Fruit fly (Drosophila melanogaster) whole organism, embryonic: Measurements from ENCODE around the gene CG18765.

Experiments used
- BEAF-32 ChIP-seq: fragments of 200-800 bp; sonication (Bioruptor generic); optimal IDR thresholded peaks from 3 replicates; lab custom pipeline; 2017; ENCODE audit warnings: missing biosample characterization, missing genetic modification characterization, mild to moderate bottlenecking, moderate library complexity, missing genetic modification reagents
- CG1024 ChIP-seq: fragments of 200-800 bp; sonication (Bioruptor generic); IDR thresholded peaks from 2 replicates; pipeline ENCODE4 v1.3.6; 2022; ENCODE audit warnings: missing biosample characterization, missing genetic modification characterization
- CG11456 ChIP-seq: fragments of 200-800 bp; sonication (Bioruptor generic); IDR thresholded peaks from 3 replicates; pipeline ENCODE4 v1.3.6; 2022; ENCODE audit warnings: missing biosample characterization, missing genetic modification characterization
- CG11504 ChIP-seq: fragments of 200-800 bp; sonication (Bioruptor generic); optimal IDR thresholded peaks from 3 replicates; lab custom pipeline; 2019; ENCODE audit warnings: missing biosample characterization, mild to moderate bottlenecking, missing genetic modification characterization, moderate library complexity
- CG11560 ChIP-seq: fragments of 200-800 bp; sonication (Bioruptor generic); IDR thresholded peaks from 3 replicates; pipeline ENCODE4 v1.3.6; 2022; ENCODE audit warnings: missing biosample characterization, missing genetic modification characterization
- CG14014 ChIP-seq: fragments of 200-800 bp; sonication (Bioruptor generic); IDR thresholded peaks from 2 replicates; pipeline ENCODE4 v1.3.6; 2022; ENCODE audit warnings: missing biosample characterization, missing genetic modification characterization
- CG18262 ChIP-seq: fragments of 200-800 bp; optimal IDR thresholded peaks from 3 replicates; lab custom pipeline; 2019; ENCODE audit warnings: missing biosample characterization, mild to moderate bottlenecking, missing genetic modification characterization, moderate library complexity
- CG1832 ChIP-seq: fragments of 200-800 bp; sonication (Bioruptor generic); optimal IDR thresholded peaks from 2 replicates; lab custom pipeline; 2017; ENCODE audit warnings: missing biosample characterization, mild to moderate bottlenecking, missing genetic modification characterization, inconsistent platforms
- CG32767 ChIP-seq: fragments of 200-800 bp; sonication (Bioruptor generic); IDR thresholded peaks from 2 replicates; pipeline ENCODE4 v1.3.6; 2022; ENCODE audit warnings: missing biosample characterization, missing genetic modification characterization
- CG4404 ChIP-seq: fragments of 200-800 bp; sonication (Bioruptor generic); IDR thresholded peaks from 2 replicates; pipeline ENCODE4 v1.3.6; 2022; ENCODE audit warnings: missing biosample characterization, missing genetic modification characterization
- CG6654 ChIP-seq: fragments of 200-800 bp; sonication (Bioruptor generic); optimal IDR thresholded peaks from 2 replicates; lab custom pipeline; 2017; ENCODE audit warnings: missing biosample characterization, mild to moderate bottlenecking, missing genetic modification characterization
- CG7839 ChIP-seq: fragments of 200-800 bp; sonication (Bioruptor generic); optimal IDR thresholded peaks from 3 replicates; lab custom pipeline; 2018; ENCODE audit warnings: missing biosample characterization, mild to moderate bottlenecking, missing genetic modification characterization, moderate library complexity
- CG8478 ChIP-seq: fragments of >200 bp; optimal IDR thresholded peaks from 2 replicates; lab custom pipeline; 2018
- Deaf1 ChIP-seq: fragments of 200-800 bp; optimal IDR thresholded peaks from 3 replicates; lab custom pipeline; 2019; ENCODE audit warnings: missing biosample characterization, mild to moderate bottlenecking, missing genetic modification characterization, moderate library complexity
- ERR ChIP-seq: fragments of 200-800 bp; sonication (Bioruptor generic); optimal IDR thresholded peaks from 2 replicates; lab custom pipeline; 2016; ENCODE audit warnings: missing biosample characterization, missing genetic modification characterization
- Eip74EF ChIP-seq, 2 experiments: fragments of 200-800 bp in 1 of 2; fragments of >200 bp in 1 of 2; sonication (Bioruptor generic) in 1 of 2; optimal IDR thresholded peaks; 2 replicates each; lab custom pipeline; 2017 to 2019; ENCODE audit warnings: missing biosample characterization in 2 of 2, missing genetic modification characterization in 2 of 2, mild to moderate bottlenecking in 1 of 2, moderate library complexity in 1 of 2
- Elba2 ChIP-seq: fragments of 200-800 bp; sonication (Bioruptor generic); optimal IDR thresholded peaks from 3 replicates; lab custom pipeline; 2016; ENCODE audit warnings: missing biosample characterization, missing genetic modification characterization
- HLH4C ChIP-seq: fragments of 200-800 bp; sonication (Bioruptor generic); IDR thresholded peaks from 3 replicates; pipeline ENCODE4 v1.3.6; 2022; ENCODE audit warnings: missing biosample characterization, missing genetic modification characterization; ENCODE audit not compliant: partially characterized antibody
- Jarid2 ChIP-seq: fragments of 200-800 bp; sonication (Bioruptor generic); optimal IDR thresholded peaks from 3 replicates; lab custom pipeline; 2017; ENCODE audit warnings: mild to moderate bottlenecking, missing biosample characterization, missing genetic modification reagents, missing genetic modification characterization
- MBD-R2 ChIP-seq: fragments of 200-800 bp; sonication (Bioruptor generic); IDR thresholded peaks from 2 replicates; pipeline ENCODE4 v1.3.6; 2022; ENCODE audit warnings: missing biosample characterization, missing genetic modification characterization
- Nf-YA ChIP-seq: fragments of 200-800 bp; sonication (Bioruptor generic); IDR thresholded peaks from 2 replicates; pipeline ENCODE4 v1.3.6; 2022; ENCODE audit warnings: missing biosample characterization, missing genetic modification characterization
- Oli ChIP-seq: fragments of 200-800 bp; sonication (Bioruptor generic); optimal IDR thresholded peaks from 2 replicates; lab custom pipeline; 2018; ENCODE audit warnings: missing biosample characterization, mild to moderate bottlenecking, missing genetic modification characterization, moderate library complexity
- Ravus ChIP-seq: fragments of 200-800 bp; sonication (Bioruptor generic); IDR thresholded peaks from 2 replicates; pipeline ENCODE4 v1.3.6; 2022; ENCODE audit warnings: missing biosample characterization, missing genetic modification characterization
- Rx ChIP-seq: fragments of 200-800 bp; sonication (Bioruptor generic); IDR thresholded peaks from 2 replicates; pipeline ENCODE4 v1.3.6; 2022; ENCODE audit warnings: missing biosample characterization, missing genetic modification characterization
- Sin3A ChIP-seq: fragments of >200 bp; optimal IDR thresholded peaks from 2 replicates; lab custom pipeline; 2018
- Sox102F ChIP-seq: fragments of 200-800 bp; sonication (Bioruptor generic); optimal IDR thresholded peaks from 2 replicates; lab custom pipeline; 2018; ENCODE audit warnings: missing biosample characterization, mild to moderate bottlenecking, missing genetic modification characterization, moderate library complexity
- Ssrp ChIP-seq: fragments of 200-800 bp; sonication (Bioruptor generic); optimal IDR thresholded peaks from 2 replicates; lab custom pipeline; 2018; ENCODE audit warnings: missing biosample characterization, mild to moderate bottlenecking, missing genetic modification characterization, moderate library complexity
- Xbp1 ChIP-seq: fragments of 200-800 bp; sonication (Bioruptor generic); optimal IDR thresholded peaks from 3 replicates; lab custom pipeline; 2016; ENCODE audit warnings: missing biosample characterization, mild to moderate bottlenecking, missing genetic modification characterization
- ase ChIP-seq: fragments of 200-800 bp; sonication (Bioruptor generic); IDR thresholded peaks from 3 replicates; pipeline ENCODE4 v1.3.6; 2022; ENCODE audit warnings: missing biosample characterization, missing genetic modification characterization
- br ChIP-seq: fragments of >200 bp; optimal IDR thresholded peaks from 2 replicates; lab custom pipeline; 2017
- cato ChIP-seq: fragments of 200-800 bp; sonication (Bioruptor generic); optimal IDR thresholded peaks from 2 replicates; lab custom pipeline; 2016; ENCODE audit warnings: missing biosample characterization, missing genetic modification characterization, borderline replicate concordance
- cg ChIP-seq: fragments of 200-800 bp; sonication (Bioruptor generic); optimal IDR thresholded peaks from 3 replicates; lab custom pipeline; 2019; ENCODE audit warnings: missing biosample characterization, mild to moderate bottlenecking, missing genetic modification characterization, moderate library complexity
- chn ChIP-seq: fragments of 200-800 bp; sonication (Bioruptor generic); optimal IDR thresholded peaks from 2 replicates; lab custom pipeline; 2016; ENCODE audit warnings: missing biosample characterization, missing genetic modification characterization
- ci ChIP-seq: fragments of 200-800 bp; sonication (Bioruptor generic); IDR thresholded peaks from 3 replicates; pipeline ENCODE4 v1.3.6; 2022; ENCODE audit warnings: missing biosample characterization, missing genetic modification characterization
- cwo ChIP-seq: fragments of 200-800 bp; sonication (Bioruptor generic); optimal IDR thresholded peaks from 3 replicates; lab custom pipeline; 2017; ENCODE audit warnings: missing biosample characterization, missing genetic modification characterization, mild to moderate bottlenecking, moderate library complexity, missing genetic modification reagents
- eve ChIP-seq, 2 experiments: fragments of >200 bp; optimal IDR thresholded peaks; 2 replicates each; lab custom pipeline; 2017; ENCODE audit warnings: missing biosample characterization in 2 of 2, missing genetic modification characterization in 2 of 2
- fu2 ChIP-seq: fragments of 200-800 bp; sonication (Bioruptor generic); optimal IDR thresholded peaks from 2 replicates; lab custom pipeline; 2016; ENCODE audit warnings: missing biosample characterization, missing genetic modification characterization
- gt ChIP-seq: fragments of 200-800 bp; sonication (Bioruptor generic); IDR thresholded peaks from 2 replicates; pipeline ENCODE4 v1.3.6; 2022; ENCODE audit warnings: missing biosample characterization, missing genetic modification characterization
- jing ChIP-seq: fragments of 200-800 bp; sonication (Bioruptor generic); optimal IDR thresholded peaks from 2 replicates; lab custom pipeline; 2018; ENCODE audit warnings: missing biosample characterization, mild to moderate bottlenecking, missing genetic modification characterization
- lmd ChIP-seq: fragments of 200-800 bp; sonication (Bioruptor generic); IDR thresholded peaks from 2 replicates; pipeline ENCODE4 v1.3.6; 2022; ENCODE audit warnings: missing biosample characterization, missing genetic modification characterization
- lola ChIP-seq, 3 experiments: fragments of >200 bp in 2 of 3; fragments of 200-800 bp in 1 of 3; sonication (Bioruptor generic) in 1 of 3; optimal IDR thresholded peaks; 2 replicates each; lab custom pipeline; 2017 to 2019; ENCODE audit warnings: missing biosample characterization in 3 of 3, missing genetic modification characterization in 3 of 3, mild to moderate bottlenecking in 1 of 3, moderate library complexity in 1 of 3
- nerfin-1 ChIP-seq: fragments of 200-800 bp; sonication (Bioruptor generic); optimal IDR thresholded peaks from 3 replicates; lab custom pipeline; 2019; ENCODE audit warnings: missing biosample characterization, mild to moderate bottlenecking, missing genetic modification characterization, moderate library complexity
- pan ChIP-seq, 4 experiments: fragments of >200 bp in 3 of 4; fragments of 200-800 bp in 1 of 4; sonication (Bioruptor generic) in 1 of 4; optimal IDR thresholded peaks in 3 of 4; IDR thresholded peaks in 1 of 4; 2 replicates each; pipeline versions ENCODE4 v1.3.6 to Lab custom; 2017 to 2022; ENCODE audit warnings: missing biosample characterization in 2 of 4, missing genetic modification characterization in 2 of 4, mixed read lengths in 1 of 4
- schlank ChIP-seq: fragments of 200-800 bp; sonication (Bioruptor generic); optimal IDR thresholded peaks from 2 replicates; lab custom pipeline; 2018; ENCODE audit warnings: missing biosample characterization, mild to moderate bottlenecking, missing genetic modification characterization
- sob ChIP-seq: fragments of 200-800 bp; sonication (Bioruptor generic); IDR thresholded peaks from 2 replicates; pipeline ENCODE4 v1.3.6; 2022; ENCODE audit warnings: missing biosample characterization, missing genetic modification characterization
- ttk ChIP-seq: fragments of 200-800 bp; sonication (Bioruptor generic); IDR thresholded peaks from 2 replicates; pipeline ENCODE4 v2.1.2; 2022; ENCODE audit warnings: missing biosample characterization, missing genetic modification characterization
- vnd ChIP-seq: fragments of 200-800 bp; sonication (Bioruptor generic); IDR thresholded peaks from 3 replicates; pipeline ENCODE4 v1.3.6; 2022; ENCODE audit warnings: missing biosample characterization, missing genetic modification characterization; ENCODE audit not compliant: partially characterized antibody
- zf30C ChIP-seq: fragments of 200-800 bp; sonication (Bioruptor generic); optimal IDR thresholded peaks from 3 replicates; lab custom pipeline; 2018; ENCODE audit warnings: missing biosample characterization, mild to moderate bottlenecking, missing genetic modification characterization

Gene CG18765

dm6 chr3R:11650105-11651039 is 41.2 kb downstream of the CG18765 start, which contains the start of the genes Csk and Elp1 (continued):
- TF ChIP-seq jing = no peak
- TF ChIP-seq CG4404 (GFP tag; lab: Robert Waterston, UW) = no peak
- TF ChIP-seq ase = 0 out of 3 replicates have a peak, but pooled peaks have one; percentile 31
- peak; percentile 64 for TF ChIP-seq CG7839 (tag; lab: Kevin White, UChicago)
- TF ChIP-seq MBD-R2 = peak; percentile 52
- TF ChIP-seq CG32767 (GFP tag; lab: Robert Waterston, UW) = peak; percentile 43; the same call in 1 of the 2 replicates
- TF ChIP-seq Oli (tag; lab: Kevin White, UChicago) = peak; percentile 29
- no peak for TF ChIP-seq CG1832 (GFP tag; lab: Kevin White, UChicago)
- no peak for TF ChIP-seq CG1024
- TF ChIP-seq lola (GFP tag; optimal IDR thresholded peaks at IDR 0.05; lab: Kevin White, UChicago) = peak in 1 of 3 experiments; percentile 63
- TF ChIP-seq vnd (GFP tag; lab: Robert Waterston, UW) = no peak
- TF ChIP-seq CG6654 (GFP tag; lab: Kevin White, UChicago) = no peak
- TF ChIP-seq ERR (GFP tag; lab: Kevin White, UChicago) = no peak
- TF ChIP-seq CG11456 (GFP tag; lab: Robert Waterston, UW) = 0 out of 3 replicates have a peak, but pooled peaks have one; percentile 54
- no peak for TF ChIP-seq CG11560
- TF ChIP-seq Xbp1 (GFP tag; lab: Kevin White, UChicago) = peak; percentile 65
- peak; percentile 47; the same call in 1 of the 2 replicates for TF ChIP-seq sob (GFP tag; lab: Robert Waterston, UW)
- no peak for TF ChIP-seq ttk (GFP tag; lab: Robert Waterston, UW)
- TF ChIP-seq BEAF-32 = peak; percentile 55
- peak; percentile 61 for TF ChIP-seq cwo (GFP tag; lab: Kevin White, UChicago)
- TF ChIP-seq Rx (GFP tag; lab: Robert Waterston, UW) = no peak
- TF ChIP-seq chn = peak; percentile 5
- peak; percentile 68 for TF ChIP-seq nerfin-1 (tag; lab: Kevin White, UChicago)
- no peak for TF ChIP-seq schlank (tag; lab: Kevin White, UChicago)
- peak; percentile 16 for TF ChIP-seq cato
- TF ChIP-seq eve (GFP tag; optimal IDR thresholded peaks at IDR 0.05; lab: Kevin White, UChicago) = peak in 1 of 2 experiments; percentile 50
- peak; percentile 21 for TF ChIP-seq Sox102F
- peak; percentile 95 for TF ChIP-seq cg (GFP tag; lab: Kevin White, UChicago)
- TF ChIP-seq Nf-YA (GFP tag; lab: Robert Waterston, UW) = no peak
- TF ChIP-seq ci (GFP tag; lab: Robert Waterston, UW) = 0 out of 3 replicates have a peak, but pooled peaks have one; percentile 32
- TF ChIP-seq HLH4C (GFP tag; lab: Robert Waterston, UW) = no peak
- peak; percentile 56 for TF ChIP-seq Ssrp (tag; lab: Kevin White, UChicago)
- TF ChIP-seq br (lab: Kevin White, UChicago) = no peak
- TF ChIP-seq zf30C (GFP tag; lab: Kevin White, UChicago) = no peak
- peak; percentile 75 for TF ChIP-seq CG11504
- no peak for TF ChIP-seq Ravus (GFP tag; lab: Robert Waterston, UW)
- TF ChIP-seq pan (optimal IDR thresholded peaks at IDR 0.05; lab: Kevin White, UChicago) = no peak
- TF ChIP-seq pan (GFP tag; optimal IDR thresholded peaks at IDR 0.05 in 1 of 2, IDR thresholded peaks at IDR 0.05 in 1 of 2) = no peak
- TF ChIP-seq CG8478 (lab: Kevin White, UChicago) = peak; percentile 40
- peak; percentile 50; the same call in 1 of the 2 replicates for TF ChIP-seq lmd (GFP tag; lab: Robert Waterston, UW)
- peak; percentile 46; the same call in 1 of the 2 replicates for TF ChIP-seq CG14014 (GFP tag; lab: Robert Waterston, UW)
- TF ChIP-seq Deaf1 = peak; percentile 16
- TF ChIP-seq Sin3A (lab: Kevin White, UChicago) = peak; percentile 82
- TF ChIP-seq gt (GFP tag; lab: Robert Waterston, UW) = no peak
- peak in 1 of 2 experiments; percentile 20 for TF ChIP-seq Eip74EF (GFP tag; optimal IDR thresholded peaks at IDR 0.05; lab: Kevin White, UChicago)
- peak; percentile 19 for TF ChIP-seq fu2 (GFP tag; lab: Kevin White, UChicago)
- peak; percentile 51 for TF ChIP-seq CG18262 (tag; lab: Kevin White, UChicago)
- peak; percentile 42 for TF ChIP-seq Elba2 (GFP tag; lab: Kevin White, UChicago)
- peak; percentile 30 for TF ChIP-seq Jarid2 (GFP tag; lab: Kevin White, UChicago)
